Worm (Caenorhabditis elegans) whole organism, midembryonic: ENCODE measurements around the gene irld-38.

Source experiments
- cog-1 ChIP-seq: sonication (generic microtip); optimal IDR thresholded peaks from 2 replicates; lab custom pipeline; 2016; ENCODE audit warnings: missing genetic modification characterization, missing compliant biosample characterization
- ztf-23 ChIP-seq: fragments of 200-800 bp; sonication (Bioruptor generic); IDR thresholded peaks from 2 replicates; pipeline ENCODE4 v1.3.6; 2022; ENCODE audit warnings: missing genetic modification reagents, missing genetic modification characterization, missing compliant biosample characterization

ce11 chrV:2992060-2992459 is 40.2 kb downstream of the irld-38 start:
- TF ChIP-seq cog-1 (tag; lab: Kevin White, UChicago) (no peak), ztf-23 (GFP tag; lab: Robert Waterston, UW) (no peak)
